Worm (Caenorhabditis elegans) whole organism, late embryonic: ENCODE results near the gene C09G9.1.

Experiments
- C08G9.2 ChIP-seq: sonication (generic microtip); optimal IDR thresholded peaks from 2 replicates; lab custom pipeline; 2016; ENCODE audit warnings: mild to moderate bottlenecking, missing genetic modification characterization, moderate library complexity, missing compliant biosample characterization
- Y22D7AL.16 ChIP-seq: sonication (generic microtip); optimal IDR thresholded peaks from 2 replicates; lab custom pipeline; 2016; ENCODE audit warnings: missing genetic modification characterization, missing compliant biosample characterization
- ahr-1 ChIP-seq: sonication (generic microtip); optimal IDR thresholded peaks from 2 replicates; lab custom pipeline; 2016; ENCODE audit warnings: missing genetic modification characterization, missing compliant biosample characterization
- ceh-18 ChIP-seq: sonication (generic microtip); optimal IDR thresholded peaks from 2 replicates; lab custom pipeline; 2016; ENCODE audit warnings: missing genetic modification characterization, missing compliant biosample characterization
- ceh-19 ChIP-seq: fragments of 200-800 bp; sonication (Bioruptor generic); optimal IDR thresholded peaks from 2 replicates; lab custom pipeline; 2018; ENCODE audit warnings: mild to moderate bottlenecking, missing genetic modification characterization, missing compliant biosample characterization
- ceh-2 ChIP-seq: sonication (generic microtip); optimal IDR thresholded peaks from 2 replicates; lab custom pipeline; 2016; ENCODE audit warnings: missing genotype, missing genetic modification characterization, missing compliant biosample characterization
- ceh-34 ChIP-seq: sonication (generic microtip); optimal IDR thresholded peaks from 2 replicates; lab custom pipeline; 2016; ENCODE audit warnings: mild to moderate bottlenecking, missing genetic modification characterization, missing compliant biosample characterization
- ceh-48 ChIP-seq: sonication (generic microtip); optimal IDR thresholded peaks from 2 replicates; lab custom pipeline; 2016; ENCODE audit warnings: missing genetic modification characterization, inconsistent platforms, missing compliant biosample characterization
- ceh-9 ChIP-seq: sonication (generic microtip); optimal IDR thresholded peaks from 2 replicates; lab custom pipeline; 2016; ENCODE audit warnings: mild to moderate bottlenecking, missing genetic modification characterization, inconsistent platforms, missing compliant biosample characterization
- dmd-4 ChIP-seq: sonication (generic microtip); optimal IDR thresholded peaks from 2 replicates; lab custom pipeline; 2016; ENCODE audit warnings: borderline replicate concordance, missing genetic modification characterization, missing compliant biosample characterization
- dve-1 ChIP-seq: sonication (generic microtip); optimal IDR thresholded peaks from 2 replicates; lab custom pipeline; 2017; ENCODE audit warnings: antibody characterized with exemption, mild to moderate bottlenecking, missing genetic modification characterization, missing compliant biosample characterization
- elt-2 ChIP-seq: sonication (generic microtip); optimal IDR thresholded peaks from 2 replicates; lab custom pipeline; 2016; ENCODE audit warnings: missing genetic modification reagents, missing genetic modification characterization, missing compliant biosample characterization
- elt-4 ChIP-seq: sonication (generic microtip); optimal IDR thresholded peaks from 2 replicates; lab custom pipeline; 2016; ENCODE audit warnings: missing genetic modification characterization, missing compliant biosample characterization
- ets-4 ChIP-seq: sonication (generic microtip); optimal IDR thresholded peaks from 2 replicates; lab custom pipeline; 2016; ENCODE audit warnings: missing genetic modification characterization, missing compliant biosample characterization
- fax-1 ChIP-seq: sonication (generic microtip); optimal IDR thresholded peaks from 2 replicates; lab custom pipeline; 2016; ENCODE audit warnings: missing genotype, missing genetic modification characterization, missing compliant biosample characterization
- gmeb-2 ChIP-seq: sonication (generic microtip); optimal IDR thresholded peaks from 2 replicates; lab custom pipeline; 2016; ENCODE audit warnings: missing genetic modification characterization, inconsistent platforms, missing compliant biosample characterization
- hlh-13 ChIP-seq: fragments of 200-800 bp; sonication (Bioruptor generic); optimal IDR thresholded peaks from 2 replicates; lab custom pipeline; 2018; ENCODE audit warnings: mild to moderate bottlenecking, missing genetic modification characterization, missing compliant biosample characterization
- hlh-30 ChIP-seq: sonication (generic microtip); optimal IDR thresholded peaks from 2 replicates; lab custom pipeline; 2017; ENCODE audit warnings: antibody characterized with exemption, missing genetic modification characterization, missing compliant biosample characterization; ENCODE audit not compliant: insufficient read depth
- madf-2 ChIP-seq: sonication (generic microtip); optimal IDR thresholded peaks from 2 replicates; lab custom pipeline; 2017; ENCODE audit warnings: missing genetic modification characterization, missing compliant biosample characterization
- mec-3 ChIP-seq: sonication (generic microtip); optimal IDR thresholded peaks from 2 replicates; lab custom pipeline; 2016; ENCODE audit warnings: borderline replicate concordance, missing genetic modification characterization, missing compliant biosample characterization
- nhr-11 ChIP-seq: fragments of 150-350 bp; optimal IDR thresholded peaks from 2 replicates; lab custom pipeline; 2014; ENCODE audit warnings: missing biosample characterization, missing genetic modification characterization
- npax-4 ChIP-seq: sonication (generic microtip); optimal IDR thresholded peaks from 2 replicates; lab custom pipeline; 2016; ENCODE audit warnings: missing genetic modification characterization, missing compliant biosample characterization
- pag-3 ChIP-seq: sonication (generic microtip); optimal IDR thresholded peaks from 2 replicates; lab custom pipeline; 2016; ENCODE audit warnings: missing compliant biosample characterization, missing genetic modification characterization, borderline replicate concordance
- pha-4 ChIP-seq: fragments of 150-350 bp; optimal IDR thresholded peaks from 2 replicates; lab custom pipeline; 2018; ENCODE audit warnings: missing biosample characterization, missing genetic modification reagents, missing genetic modification characterization
- ref-2 ChIP-seq: sonication (generic microtip); optimal IDR thresholded peaks from 2 replicates; lab custom pipeline; 2016; ENCODE audit warnings: missing genetic modification characterization, missing compliant biosample characterization
- rnt-1 ChIP-seq: sonication (generic microtip); optimal IDR thresholded peaks from 2 replicates; lab custom pipeline; 2016; ENCODE audit warnings: missing genetic modification characterization, missing compliant biosample characterization
- sox-2 ChIP-seq: fragments of 200-800 bp; sonication (Bioruptor generic); IDR thresholded peaks from 2 replicates; pipeline ENCODE4 v1.3.6; 2022; ENCODE audit warnings: missing genetic modification reagents, missing genetic modification characterization, missing compliant biosample characterization
- sox-4 ChIP-seq: sonication (generic microtip); optimal IDR thresholded peaks from 2 replicates; lab custom pipeline; 2017; ENCODE audit warnings: mild to moderate bottlenecking, missing genetic modification characterization, inconsistent platforms, missing compliant biosample characterization
- syd-9 ChIP-seq: sonication (generic microtip); optimal IDR thresholded peaks from 2 replicates; lab custom pipeline; 2016; ENCODE audit warnings: mild to moderate bottlenecking, missing genetic modification characterization, moderate library complexity, missing compliant biosample characterization
- unc-3 ChIP-seq, 2 experiments: fragments of 200-800 bp in 1 of 2; sonication (Bioruptor generic) in 1 of 2; sonication (generic microtip) in 1 of 2; conservative IDR thresholded peaks in 1 of 2; optimal IDR thresholded peaks in 1 of 2; 2 replicates each; pipeline versions ENCODE4 v1.3.6 to Lab custom; 2016 to 2022; ENCODE audit warnings: missing compliant biosample characterization in 2 of 2, missing genetic modification characterization in 2 of 2, missing genetic modification reagents in 1 of 2
- unc-55 ChIP-seq: sonication (generic microtip); optimal IDR thresholded peaks from 2 replicates; lab custom pipeline; 2017; ENCODE audit warnings: missing biosample characterization, missing genetic modification reagents, missing genetic modification characterization
- unc-86 ChIP-seq: sonication (generic microtip); optimal IDR thresholded peaks from 2 replicates; lab custom pipeline; 2016; ENCODE audit warnings: missing genetic modification characterization, missing compliant biosample characterization
- zip-5 ChIP-seq: sonication (generic microtip); optimal IDR thresholded peaks from 2 replicates; lab custom pipeline; 2016; ENCODE audit warnings: missing genetic modification characterization, missing compliant biosample characterization
- ztf-16 ChIP-seq: sonication (generic microtip); optimal IDR thresholded peaks from 2 replicates; lab custom pipeline; 2017; ENCODE audit warnings: missing genetic modification characterization, missing compliant biosample characterization

Gene C09G9.1

ce11 chrIV:8821147-8821546, 44.1 kb downstream of the C09G9.1 start, which contains the start of gene T28C6.5:
Gene T28C6.5, plus strand, starts transcription at chrIV:8821447.
- TF ChIP-seq unc-86 (tag; lab: Kevin White, UChicago) (no peak), ceh-18 (tag; lab: Kevin White, UChicago) (no peak), dmd-4 (tag; lab: Kevin White, UChicago) (no peak), unc-55 (GFP tag; lab: Kevin White, UChicago) (no peak), zip-5 (tag; lab: Kevin White, UChicago) (no peak), ceh-2 (tag; lab: Kevin White, UChicago) (no peak), ref-2 (tag; lab: Kevin White, UChicago) (no peak), pha-4 (tag; lab: Kevin White, UChicago) (no peak), fax-1 (tag; lab: Kevin White, UChicago) (no peak), nhr-11 (tag; lab: Kevin White, UChicago) (no peak), Y22D7AL.16 (no peak), unc-3 (GFP tag; conservative IDR thresholded peaks at IDR 0.05; lab: Robert Waterston, UW) (no peak), unc-3 (tag; optimal IDR thresholded peaks at IDR 0.05; lab: Kevin White, UChicago) (no peak), elt-4 (no peak), syd-9 (tag; lab: Kevin White, UChicago) (no peak), ceh-48 (tag; lab: Kevin White, UChicago) (no peak), elt-2 (tag; lab: Kevin White, UChicago) (no peak), madf-2 (no peak), mec-3 (tag; lab: Kevin White, UChicago) (no peak), gmeb-2 (tag; lab: Kevin White, UChicago) (no peak), dve-1 (tag; lab: Kevin White, UChicago) (no peak)

ce11 chrIV:8820041-8820440, 45.2 kb downstream of the C09G9.1 start, which contains the start of gene T28C6.3:
Gene T28C6.3, plus strand, starts transcription at chrIV:8820341.
- TF ChIP-seq ref-2 (tag; lab: Kevin White, UChicago): no peak
- no peak for TF ChIP-seq ceh-9
- TF ChIP-seq fax-1 (tag; lab: Kevin White, UChicago): no peak
- no peak for TF ChIP-seq sox-2 (GFP tag; lab: Robert Waterston, UW)
- TF ChIP-seq hlh-30: no peak
- TF ChIP-seq npax-4 (tag; lab: Kevin White, UChicago): no peak
- TF ChIP-seq rnt-1: no peak
- no peak for TF ChIP-seq ceh-19 (GFP tag; lab: Kevin White, UChicago)
- no peak for TF ChIP-seq ceh-48 (tag; lab: Kevin White, UChicago)
- TF ChIP-seq hlh-13 (GFP tag; lab: Kevin White, UChicago): no peak
- TF ChIP-seq C08G9.2: no peak
- no peak for TF ChIP-seq Y22D7AL.16

ce11 chrIV:8819471-8819870, 45.8 kb downstream of the C09G9.1 start:
- TF ChIP-seq ahr-1 (no peak), ztf-16 (no peak), elt-2 (tag; lab: Kevin White, UChicago) (peak; percentile 24)

ce11 chrIV:8817639-8818038, 47.6 kb downstream of the C09G9.1 start, which contains the start of gene T28C6.10:
Gene T28C6.10, plus strand, starts transcription at chrIV:8817939.
- TF ChIP-seq pag-3 (tag; lab: Kevin White, UChicago): no peak
- no peak for TF ChIP-seq ceh-34 (tag; lab: Kevin White, UChicago)
- no peak for TF ChIP-seq dmd-4 (tag; lab: Kevin White, UChicago)
- TF ChIP-seq gmeb-2 (tag; lab: Kevin White, UChicago): no peak
- no peak for TF ChIP-seq ref-2 (tag; lab: Kevin White, UChicago)
- no peak for TF ChIP-seq zip-5 (tag; lab: Kevin White, UChicago)
- TF ChIP-seq elt-4: no peak
- TF ChIP-seq rnt-1: no peak
- no peak for TF ChIP-seq ceh-48 (tag; lab: Kevin White, UChicago)

ce11 chrIV:8816617-8817016, 48.7 kb downstream of the C09G9.1 start:
- no peak for TF ChIP-seq ets-4 (tag; lab: Kevin White, UChicago)
- TF ChIP-seq sox-4 (tag; lab: Kevin White, UChicago): no peak
- no peak for TF ChIP-seq ahr-1
- no peak for TF ChIP-seq unc-55 (GFP tag; lab: Kevin White, UChicago)
- TF ChIP-seq, all 69 proteins: peak for 0
